Fruit fly (Drosophila melanogaster) whole organism, embryonic: ENCODE data around the gene CG17344.

Source experiments
- CG10543 ChIP-seq: fragments of 200-800 bp; sonication (Bioruptor generic); optimal IDR thresholded peaks from 3 replicates; lab custom pipeline; 2017; ENCODE audit warnings: missing biosample characterization, mild to moderate bottlenecking, missing genetic modification characterization, moderate library complexity
- CG11398 ChIP-seq: fragments of 200-800 bp; sonication (Bioruptor generic); optimal IDR thresholded peaks from 2 replicates; lab custom pipeline; 2016; ENCODE audit warnings: missing biosample characterization, missing genetic modification characterization
- CG12659 ChIP-seq: fragments of 200-800 bp; sonication (Bioruptor generic); optimal IDR thresholded peaks from 3 replicates; lab custom pipeline; 2017; ENCODE audit warnings: mild to moderate bottlenecking, missing biosample characterization, missing genetic modification reagents, missing genetic modification characterization
- CG13424 ChIP-seq: fragments of 200-800 bp; sonication (Bioruptor generic); optimal IDR thresholded peaks from 2 replicates; lab custom pipeline; 2019; ENCODE audit warnings: missing biosample characterization, mild to moderate bottlenecking, missing genetic modification characterization, moderate library complexity
- CG13894 ChIP-seq: fragments of 200-800 bp; sonication (Bioruptor generic); optimal IDR thresholded peaks from 3 replicates; lab custom pipeline; 2018; ENCODE audit warnings: missing biosample characterization, mild to moderate bottlenecking, missing genetic modification characterization, moderate library complexity
- CG14667 ChIP-seq: fragments of 200-800 bp; sonication (Bioruptor generic); IDR thresholded peaks from 2 replicates; pipeline ENCODE4 v1.3.6; 2022; ENCODE audit warnings: missing biosample characterization, missing genetic modification characterization
- CG14710 ChIP-seq: fragments of 200-800 bp; sonication (Bioruptor generic); optimal IDR thresholded peaks from 3 replicates; lab custom pipeline; 2019; ENCODE audit warnings: missing biosample characterization, mild to moderate bottlenecking, missing genetic modification characterization, moderate library complexity
- CG17359 ChIP-seq: fragments of 200-800 bp; sonication (Bioruptor generic); optimal IDR thresholded peaks from 3 replicates; lab custom pipeline; 2018; ENCODE audit warnings: missing biosample characterization, mild to moderate bottlenecking, missing genetic modification characterization, moderate library complexity
- CG17361 ChIP-seq: fragments of 200-800 bp; sonication (Bioruptor generic); IDR thresholded peaks from 3 replicates; pipeline ENCODE4 v1.3.6; 2022; ENCODE audit warnings: missing biosample characterization, missing genetic modification characterization
- CG2712 ChIP-seq: fragments of 200-800 bp; optimal IDR thresholded peaks from 3 replicates; lab custom pipeline; 2019; ENCODE audit warnings: missing biosample characterization, mild to moderate bottlenecking, missing genetic modification characterization, moderate library complexity
- CG2889 ChIP-seq: fragments of 200-800 bp; sonication (Bioruptor generic); IDR thresholded peaks from 3 replicates; pipeline ENCODE4 v1.3.6; 2022; ENCODE audit warnings: missing biosample characterization, missing genetic modification characterization
- CG30020 ChIP-seq: fragments of 200-800 bp; optimal IDR thresholded peaks from 2 replicates; lab custom pipeline; 2019; ENCODE audit warnings: missing biosample characterization, mild to moderate bottlenecking, missing genetic modification characterization, moderate library complexity
- CG34422 ChIP-seq: fragments of 200-800 bp; sonication (Bioruptor generic); IDR thresholded peaks from 3 replicates; pipeline ENCODE4 v1.3.6; 2022; ENCODE audit warnings: missing biosample characterization, missing genetic modification characterization
- CG5180 ChIP-seq: fragments of 200-800 bp; sonication (Bioruptor generic); optimal IDR thresholded peaks from 3 replicates; lab custom pipeline; 2017; ENCODE audit warnings: missing biosample characterization, missing genetic modification characterization, mild to moderate bottlenecking, moderate library complexity, missing genetic modification reagents
- CG9215 ChIP-seq: fragments of 200-800 bp; sonication (Bioruptor generic); IDR thresholded peaks from 2 replicates; pipeline ENCODE4 v1.3.6; 2022; ENCODE audit warnings: missing biosample characterization, missing genetic modification characterization
- Chrac-16 ChIP-seq: fragments of 200-800 bp; sonication (Bioruptor generic); optimal IDR thresholded peaks from 3 replicates; lab custom pipeline; 2016; ENCODE audit warnings: missing biosample characterization, missing genetic modification characterization
- D19A ChIP-seq: fragments of 200-800 bp; optimal IDR thresholded peaks from 3 replicates; lab custom pipeline; 2019; ENCODE audit warnings: missing biosample characterization, mild to moderate bottlenecking, missing genetic modification characterization, moderate library complexity
- Dip2 ChIP-seq: fragments of 200-800 bp; sonication (Bioruptor generic); IDR thresholded peaks from 2 replicates; pipeline ENCODE4 v1.3.6; 2022; ENCODE audit warnings: missing biosample characterization, missing genetic modification characterization
- Dll ChIP-seq: fragments of 200-800 bp; sonication (Bioruptor generic); IDR thresholded peaks from 4 replicates; pipeline ENCODE4 v1.3.6; 2022; ENCODE audit warnings: missing biosample characterization, missing genetic modification characterization; ENCODE audit not compliant: partially characterized antibody
- Dref ChIP-seq: fragments of 200-800 bp; sonication (Bioruptor generic); IDR thresholded peaks from 2 replicates; pipeline ENCODE4 v1.3.6; 2022; ENCODE audit warnings: missing biosample characterization, missing genetic modification characterization
- Eip74EF ChIP-seq, 2 experiments: fragments of 200-800 bp in 1 of 2; fragments of >200 bp in 1 of 2; sonication (Bioruptor generic) in 1 of 2; optimal IDR thresholded peaks; 2 replicates each; lab custom pipeline; 2017 to 2019; ENCODE audit warnings: missing biosample characterization in 2 of 2, missing genetic modification characterization in 2 of 2, mild to moderate bottlenecking in 1 of 2, moderate library complexity in 1 of 2
- GATAe ChIP-seq: fragments of 200-800 bp; sonication (Bioruptor generic); conservative IDR thresholded peaks from 2 replicates; pipeline ENCODE4 v1.3.6; 2022; ENCODE audit warnings: missing biosample characterization, missing genetic modification characterization
- HLH3B ChIP-seq: fragments of 200-800 bp; sonication (Bioruptor generic); IDR thresholded peaks from 2 replicates; pipeline ENCODE4 v1.3.6; 2022; ENCODE audit warnings: missing biosample characterization, missing genetic modification characterization
- HLHmδ ChIP-seq: fragments of 200-800 bp; sonication (Bioruptor generic); optimal IDR thresholded peaks from 2 replicates; lab custom pipeline; 2018; ENCODE audit warnings: missing biosample characterization, mild to moderate bottlenecking, missing genetic modification characterization, moderate library complexity
- Hr39 ChIP-seq: fragments of >200 bp; optimal IDR thresholded peaks from 2 replicates; lab custom pipeline; 2017
- Myb ChIP-seq: fragments of 200-800 bp; sonication (Bioruptor generic); optimal IDR thresholded peaks from 2 replicates; lab custom pipeline; 2016; ENCODE audit warnings: missing biosample characterization, missing genetic modification characterization
- Oli ChIP-seq: fragments of 200-800 bp; sonication (Bioruptor generic); optimal IDR thresholded peaks from 2 replicates; lab custom pipeline; 2018; ENCODE audit warnings: missing biosample characterization, mild to moderate bottlenecking, missing genetic modification characterization, moderate library complexity
- Sry-δ ChIP-seq: fragments of 200-800 bp; sonication (Bioruptor generic); optimal IDR thresholded peaks from 2 replicates; lab custom pipeline; 2016; ENCODE audit warnings: missing biosample characterization, missing genetic modification characterization
- Vsx1 ChIP-seq: fragments of 200-800 bp; sonication (Bioruptor generic); optimal IDR thresholded peaks from 2 replicates; lab custom pipeline; 2017; ENCODE audit warnings: missing biosample characterization, mild to moderate bottlenecking, missing genetic modification characterization, missing genetic modification reagents
- YL-1 ChIP-seq: fragments of 200-800 bp; sonication (Bioruptor generic); optimal IDR thresholded peaks from 3 replicates; lab custom pipeline; 2017; ENCODE audit warnings: missing biosample characterization, mild to moderate bottlenecking, missing genetic modification characterization
- amos ChIP-seq: fragments of 200-800 bp; sonication (Bioruptor generic); IDR thresholded peaks from 2 replicates; pipeline ENCODE4 v1.3.6; 2022; ENCODE audit warnings: missing biosample characterization, missing genetic modification characterization; ENCODE audit not compliant: partially characterized antibody
- ato ChIP-seq: fragments of 200-800 bp; sonication (Bioruptor generic); IDR thresholded peaks from 2 replicates; pipeline ENCODE4 v1.3.6; 2022; ENCODE audit warnings: missing biosample characterization, missing genetic modification characterization; ENCODE audit not compliant: partially characterized antibody
- btn ChIP-seq: fragments of 200-800 bp; sonication (Bioruptor generic); optimal IDR thresholded peaks from 2 replicates; lab custom pipeline; 2016; ENCODE audit warnings: missing biosample characterization, missing genetic modification characterization
- chinmo ChIP-seq: fragments of 200-800 bp; sonication (Bioruptor generic); IDR thresholded peaks from 4 replicates; pipeline ENCODE4 v1.3.6; 2022; ENCODE audit warnings: missing biosample characterization, missing genetic modification characterization; ENCODE audit not compliant: partially characterized antibody
- exex ChIP-seq: fragments of 200-800 bp; sonication (Bioruptor generic); optimal IDR thresholded peaks from 4 replicates; lab custom pipeline; 2018; ENCODE audit warnings: missing biosample characterization, mild to moderate bottlenecking, missing genetic modification characterization, moderate library complexity
- fd64A ChIP-seq: fragments of 200-800 bp; sonication (Bioruptor generic); optimal IDR thresholded peaks from 3 replicates; lab custom pipeline; 2018; ENCODE audit warnings: missing biosample characterization, mild to moderate bottlenecking, missing genetic modification characterization
- gcm ChIP-seq: fragments of 200-800 bp; sonication (Bioruptor generic); optimal IDR thresholded peaks from 2 replicates; lab custom pipeline; 2019; ENCODE audit warnings: missing biosample characterization, mild to moderate bottlenecking, missing genetic modification characterization, moderate library complexity
- hth ChIP-seq: fragments of >200 bp; optimal IDR thresholded peaks from 2 replicates; lab custom pipeline; 2017; ENCODE audit warnings: inconsistent platforms
- insv ChIP-seq, 2 experiments: fragments of 200-800 bp; sonication (Bioruptor generic); optimal IDR thresholded peaks; 3 replicates each; lab custom pipeline; 2016 to 2018; ENCODE audit warnings: missing biosample characterization in 2 of 2, missing genetic modification characterization in 2 of 2
- nerfin-2 ChIP-seq: fragments of 200-800 bp; sonication (Bioruptor generic); IDR thresholded peaks from 2 replicates; pipeline ENCODE4 v1.3.6; 2022; ENCODE audit warnings: missing biosample characterization, missing genetic modification characterization; ENCODE audit not compliant: partially characterized antibody
- onecut ChIP-seq: fragments of 200-800 bp; sonication (Bioruptor generic); IDR thresholded peaks from 2 replicates; pipeline ENCODE4 v1.3.6; 2022; ENCODE audit warnings: missing biosample characterization, missing genetic modification characterization
- peb ChIP-seq: fragments of 200-800 bp; sonication (Bioruptor generic); IDR thresholded peaks from 2 replicates; pipeline ENCODE4 v1.3.6; 2022; ENCODE audit warnings: missing biosample characterization, missing genetic modification characterization
- slp2 ChIP-seq: fragments of 200-800 bp; sonication (Bioruptor generic); optimal IDR thresholded peaks from 2 replicates; lab custom pipeline; 2016; ENCODE audit warnings: missing biosample characterization, missing genetic modification characterization
- stwl ChIP-seq: fragments of 200-800 bp; sonication (Bioruptor generic); optimal IDR thresholded peaks from 3 replicates; lab custom pipeline; 2018; ENCODE audit warnings: missing biosample characterization, mild to moderate bottlenecking, missing genetic modification characterization, moderate library complexity
- tap ChIP-seq: fragments of 200-800 bp; optimal IDR thresholded peaks from 3 replicates; lab custom pipeline; 2019; ENCODE audit warnings: missing biosample characterization, mild to moderate bottlenecking, missing genetic modification characterization, moderate library complexity
- tna ChIP-seq: fragments of 200-800 bp; sonication (Bioruptor generic); IDR thresholded peaks from 2 replicates; pipeline ENCODE4 v1.3.6; 2022; ENCODE audit warnings: missing biosample characterization, missing genetic modification characterization; ENCODE audit not compliant: partially characterized antibody
- twi ChIP-seq: fragments of 200-800 bp; optimal IDR thresholded peaks from 2 replicates; lab custom pipeline; 2019; ENCODE audit warnings: missing biosample characterization, mild to moderate bottlenecking, missing genetic modification characterization, moderate library complexity
- unc-4 ChIP-seq: fragments of 200-800 bp; sonication (Bioruptor generic); IDR thresholded peaks from 2 replicates; pipeline ENCODE4 v1.3.6; 2022; ENCODE audit warnings: missing biosample characterization, missing genetic modification characterization; ENCODE audit not compliant: partially characterized antibody
- vvl ChIP-seq: fragments of 200-800 bp; sonication (Bioruptor generic); IDR thresholded peaks from 2 replicates; pipeline ENCODE4 v1.3.6; 2022; ENCODE audit warnings: missing biosample characterization, missing genetic modification characterization

CG17344 gene

dm6 chr2L:19123472-19124070 lies 21.7 kb downstream of the CG17344 start, which contains the start of gene Phb1 (continued):
- TF ChIP-seq CG10543 (no peak), insv (GFP tag; optimal IDR thresholded peaks at IDR 0.05; lab: Kevin White, UChicago) (peak in 1 of 2 experiments; percentile 87), CG13424 (tag; lab: Kevin White, UChicago) (no peak), CG12659 (GFP tag; lab: Kevin White, UChicago) (peak; percentile 20), CG11398 (GFP tag; lab: Kevin White, UChicago) (no peak), Sry-δ (GFP tag; lab: Kevin White, UChicago) (peak; percentile 65), CG2889 (GFP tag; lab: Robert Waterston, UW) (no peak), CG13894 (tag; lab: Kevin White, UChicago) (no peak), HLH3B (GFP tag; lab: Robert Waterston, UW) (no peak), CG9215 (no peak), CG14710 (tag; lab: Kevin White, UChicago) (peak; percentile 16), Dll (GFP tag; lab: Robert Waterston, UW) (peak; percentile 85), tna (GFP tag; lab: Robert Waterston, UW) (peak; percentile 98), onecut (GFP tag; lab: Robert Waterston, UW) (no peak), chinmo (GFP tag; lab: Robert Waterston, UW) (peak; percentile 71; the same call in 2 of the 4 replicates), YL-1 (GFP tag; lab: Kevin White, UChicago) (peak; percentile 82), HLHmδ (GFP tag; lab: Kevin White, UChicago) (no peak), slp2 (no peak), gcm (GFP tag; lab: Kevin White, UChicago) (no peak), Dip2 (GFP tag; lab: Robert Waterston, UW) (no peak), amos (peak; percentile 78; the same call in 1 of the 2 replicates), peb (no peak), ato (GFP tag; lab: Robert Waterston, UW) (peak; percentile 96), nerfin-2 (peak; percentile 99), CG17359 (no peak), CG17361 (GFP tag; lab: Robert Waterston, UW) (no peak), D19A (tag; lab: Kevin White, UChicago) (no peak), GATAe (GFP tag; lab: Robert Waterston, UW) (no peak), fd64A (no peak), Oli (tag; lab: Kevin White, UChicago) (no peak), stwl (tag; lab: Kevin White, UChicago) (peak; percentile 69), hth (lab: Kevin White, UChicago) (no peak), Myb (peak; percentile 3), tap (tag; lab: Kevin White, UChicago) (no peak), unc-4 (GFP tag; lab: Robert Waterston, UW) (peak; percentile 75), vvl (peak; percentile 27; the same call in 1 of the 2 replicates), Chrac-16 (no peak), Vsx1 (GFP tag; lab: Kevin White, UChicago) (no peak), twi (tag; lab: Kevin White, UChicago) (no peak), Dref (GFP tag; lab: Robert Waterston, UW) (peak; percentile 89), CG30020 (tag; lab: Kevin White, UChicago) (peak; percentile 1), CG34422 (GFP tag; lab: Robert Waterston, UW) (peak; percentile 69; the same call in 1 of the 3 replicates), CG14667 (GFP tag; lab: Robert Waterston, UW) (no peak), Hr39 (lab: Kevin White, UChicago) (no peak), CG2712 (peak; percentile 8), Eip74EF (GFP tag; optimal IDR thresholded peaks at IDR 0.05; lab: Kevin White, UChicago) (no peak), btn (no peak), exex (tag; lab: Kevin White, UChicago) (no peak), CG5180 (no peak)
